Worm (Caenorhabditis elegans) whole organism, young adult: Measurements from ENCODE around the gene cav-1.

Source experiments
- B0336.3 ChIP-seq: fragments of 200-800 bp; sonication (Bioruptor generic); IDR thresholded peaks from 2 replicates; pipeline ENCODE4 v1.3.6; 2022; ENCODE audit warnings: missing genetic modification characterization, missing compliant biosample characterization
- C17E4.6 ChIP-seq: fragments of 200-800 bp; sonication (Bioruptor generic); IDR thresholded peaks from 2 replicates; pipeline ENCODE4 v1.3.6; 2022; ENCODE audit warnings: missing genetic modification reagents, missing genetic modification characterization, missing compliant biosample characterization
- F22D6.2 ChIP-seq: sonication (generic microtip); optimal IDR thresholded peaks from 2 replicates; lab custom pipeline; 2016; ENCODE audit warnings: mild to moderate bottlenecking, missing genetic modification characterization, missing compliant biosample characterization
- F33H1.4 ChIP-seq: fragments of 200-800 bp; sonication (Bioruptor generic); IDR thresholded peaks from 2 replicates; pipeline ENCODE4 v1.3.6; 2022; ENCODE audit warnings: missing genetic modification reagents, missing genetic modification characterization, missing compliant biosample characterization
- F37B4.10 ChIP-seq: fragments of 200-800 bp; sonication (Bioruptor generic); IDR thresholded peaks from 2 replicates; pipeline ENCODE4 v1.3.6; 2022; ENCODE audit warnings: missing genetic modification characterization, missing compliant biosample characterization
- F49E8.2 ChIP-seq: sonication (generic microtip); optimal IDR thresholded peaks from 3 replicates; lab custom pipeline; 2017; ENCODE audit warnings: missing genetic modification characterization, mild to moderate bottlenecking, missing compliant biosample characterization, antibody characterized with exemption, moderate library complexity; ENCODE audit not compliant: insufficient read depth
- T07F8.4 ChIP-seq: sonication (generic microtip); optimal IDR thresholded peaks from 2 replicates; lab custom pipeline; 2016; ENCODE audit warnings: mild to moderate bottlenecking, missing genetic modification characterization, moderate library complexity, missing compliant biosample characterization
- T26A5.8 ChIP-seq: sonication (generic microtip); optimal IDR thresholded peaks from 2 replicates; lab custom pipeline; 2016; ENCODE audit warnings: missing genetic modification characterization, missing compliant biosample characterization
- cebp-1 ChIP-seq, 2 experiments: fragments of 200-800 bp in 1 of 2; sonication (Bioruptor generic) in 1 of 2; sonication (generic microtip) in 1 of 2; IDR thresholded peaks in 1 of 2; optimal IDR thresholded peaks in 1 of 2; 2 replicates each; pipeline versions ENCODE4 v1.3.6 to Lab custom; 2017 to 2022; ENCODE audit warnings: missing compliant biosample characterization in 2 of 2, missing genetic modification characterization in 2 of 2, mild to moderate bottlenecking in 1 of 2, missing genetic modification reagents in 1 of 2, moderate library complexity in 1 of 2
- ceh-58 ChIP-seq: fragments of 200-800 bp; sonication (Bioruptor generic); IDR thresholded peaks from 2 replicates; pipeline ENCODE4 v1.3.6; 2022; ENCODE audit warnings: missing genetic modification characterization, missing compliant biosample characterization
- dox-1 ChIP-seq: fragments of 200-800 bp; sonication (Bioruptor generic); IDR thresholded peaks from 2 replicates; pipeline ENCODE4 v1.3.6; 2022; ENCODE audit warnings: missing genetic modification reagents, missing genetic modification characterization, missing compliant biosample characterization
- hmg-1.2 ChIP-seq: fragments of 200-800 bp; sonication (Bioruptor generic); IDR thresholded peaks from 2 replicates; pipeline ENCODE4 v1.3.6; 2022; ENCODE audit warnings: missing genetic modification reagents, missing genetic modification characterization, missing compliant biosample characterization
- lin-35 ChIP-seq, 3 experiments: fragments of 150-350 bp in 2 of 3; sonication (generic microtip) in 1 of 3; optimal IDR thresholded peaks; 2 replicates each; lab custom pipeline; 2014 to 2018; ENCODE audit warnings: missing biosample characterization in 3 of 3, missing genetic modification characterization in 3 of 3, missing genetic modification reagents in 3 of 3
- lin-40 ChIP-seq: sonication (generic microtip); optimal IDR thresholded peaks from 2 replicates; lab custom pipeline; 2016; ENCODE audit warnings: missing genetic modification characterization, mild to moderate bottlenecking, missing compliant biosample characterization, missing genotype, missing genetic modification reagents
- mcd-1 ChIP-seq: fragments of 200-800 bp; sonication (Bioruptor generic); IDR thresholded peaks from 2 replicates; pipeline ENCODE4 v1.3.6; 2022; ENCODE audit warnings: missing genetic modification reagents, missing genetic modification characterization, missing compliant biosample characterization
- nfya-2 ChIP-seq: fragments of 200-800 bp; sonication (Bioruptor generic); IDR thresholded peaks from 2 replicates; pipeline ENCODE4 v1.3.6; 2022; ENCODE audit warnings: missing genetic modification reagents, missing genetic modification characterization, missing compliant biosample characterization
- nfyb-1 ChIP-seq: fragments of 200-800 bp; sonication (Bioruptor generic); IDR thresholded peaks from 2 replicates; pipeline ENCODE4 v1.3.6; 2022; ENCODE audit warnings: missing genetic modification reagents, missing genetic modification characterization, missing compliant biosample characterization
- nhr-27 ChIP-seq: fragments of 200-800 bp; sonication (Bioruptor generic); optimal IDR thresholded peaks from 2 replicates; lab custom pipeline; 2018; ENCODE audit warnings: mild to moderate bottlenecking, missing genetic modification characterization, moderate library complexity, missing compliant biosample characterization
- nhr-80 ChIP-seq: sonication (generic microtip); optimal IDR thresholded peaks from 2 replicates; lab custom pipeline; 2016; ENCODE audit warnings: missing genetic modification characterization, missing compliant biosample characterization
- nhr-90 ChIP-seq: sonication (generic microtip); optimal IDR thresholded peaks from 2 replicates; lab custom pipeline; 2016; ENCODE audit warnings: missing genotype, mild to moderate bottlenecking, missing genetic modification characterization, missing compliant biosample characterization
- rpc-1 ChIP-seq, 2 experiments: fragments of 150-350 bp in 1 of 2; sonication (generic microtip) in 1 of 2; optimal IDR thresholded peaks; 2 replicates each; lab custom pipeline; 2014 to 2018; ENCODE audit warnings: missing biosample characterization in 1 of 2, missing genetic modification characterization in 1 of 2, missing genetic modification reagents in 1 of 2, missing genotype in 1 of 2
- sea-2 ChIP-seq: fragments of 200-800 bp; sonication (Bioruptor generic); IDR thresholded peaks from 2 replicates; pipeline ENCODE4 v1.3.6; 2022; ENCODE audit warnings: missing genetic modification characterization, missing compliant biosample characterization
- snpc-3.4 ChIP-seq: sonication (generic microtip); optimal IDR thresholded peaks from 2 replicates; lab custom pipeline; 2017; ENCODE audit warnings: missing genetic modification characterization, mild to moderate bottlenecking, missing compliant biosample characterization, antibody characterized with exemption, moderate library complexity, missing genotype, missing genetic modification reagents
- snpc-4 ChIP-seq, 5 experiments: fragments of 150-350 bp in 1 of 5; sonication (generic microtip) in 4 of 5; optimal IDR thresholded peaks; 2 replicates each; lab custom pipeline; 2014 to 2018; ENCODE audit warnings: missing genetic modification characterization in 5 of 5, missing biosample characterization in 3 of 5, antibody characterized with exemption in 2 of 5, mild to moderate bottlenecking in 2 of 5, missing compliant biosample characterization in 2 of 5, missing genotype in 2 of 5, moderate library complexity in 2 of 5, missing genetic modification reagents in 1 of 5
- tbp1 ChIP-seq: fragments of 200-800 bp; sonication (Bioruptor generic); optimal IDR thresholded peaks from 2 replicates; lab custom pipeline; 2018; ENCODE audit warnings: mild to moderate bottlenecking, missing genetic modification characterization, missing compliant biosample characterization
- unc-130 ChIP-seq: sonication (generic microtip); optimal IDR thresholded peaks from 2 replicates; lab custom pipeline; 2016; ENCODE audit warnings: missing genetic modification reagents, missing genetic modification characterization, missing compliant biosample characterization
- ztf-22 ChIP-seq: fragments of 200-800 bp; sonication (Bioruptor generic); optimal IDR thresholded peaks from 2 replicates; lab custom pipeline; 2018; ENCODE audit warnings: mild to moderate bottlenecking, missing genetic modification characterization, moderate library complexity, missing compliant biosample characterization
- ztf-26 ChIP-seq: sonication (generic microtip); optimal IDR thresholded peaks from 2 replicates; lab custom pipeline; 2017; ENCODE audit warnings: missing genetic modification characterization, missing compliant biosample characterization
- ztf-6 ChIP-seq: fragments of 200-800 bp; sonication (Bioruptor generic); IDR thresholded peaks from 2 replicates; pipeline ENCODE4 v1.3.6; 2022; ENCODE audit warnings: missing genetic modification reagents, missing genetic modification characterization, missing compliant biosample characterization

Gene cav-1

ce11 chrIV:9746762-9747161 is 25.5 kb upstream of the cav-1 start, which contains the start of gene C28D4.5:
Gene C28D4.5 (minus strand): TSS chrIV:9746862.
- TF ChIP-seq nhr-27 (no peak), mcd-1 (GFP tag; lab: Robert Waterston, UW) (no peak), F49E8.2 (tag; lab: Kevin White, UChicago) (no peak), lin-40 (tag; lab: Kevin White, UChicago) (no peak)

ce11 chrIV:9748342-9748741 is 24.0 kb upstream of the cav-1 start, which contains the start of gene C28D4.8:
Gene C28D4.8 (minus strand): TSS chrIV:9748442.
- TF ChIP-seq ztf-26 = no peak
- TF ChIP-seq, all 124 proteins: peak for 0

ce11 chrIV:9755713-9756112 is 16.6 kb upstream of the cav-1 start:
- no peak for TF ChIP-seq F33H1.4 (GFP tag; lab: Robert Waterston, UW)
- TF ChIP-seq ztf-6 (GFP tag; lab: Robert Waterston, UW) = no peak
- TF ChIP-seq snpc-3.4 (tag; lab: Kevin White, UChicago) = no peak
- TF ChIP-seq nfya-2 (GFP tag; lab: Robert Waterston, UW) = no peak
- no peak for TF ChIP-seq rpc-1 (optimal IDR thresholded peaks at IDR 0.05; lab: Kevin White, UChicago)
- no peak for TF ChIP-seq rpc-1 (tag; optimal IDR thresholded peaks at IDR 0.05; lab: Kevin White, UChicago)

- TF ChIP-seq C17E4.6 (GFP tag; lab: Robert Waterston, UW) (no peak), dox-1 (GFP tag; lab: Robert Waterston, UW) (no peak), T07F8.4 (tag; lab: Kevin White, UChicago) (no peak), nhr-80 (peak; percentile 81), nhr-90 (tag; lab: Kevin White, UChicago) (no peak), F22D6.2 (tag; lab: Kevin White, UChicago) (no peak), snpc-4 (GFP tag; optimal IDR thresholded peaks at IDR 0.05; lab: Kevin White, UChicago) (no peak), snpc-4 (tag; optimal IDR thresholded peaks at IDR 0.05; lab: Kevin White, UChicago) (peak in 1 of 4 experiments; percentile 13), ztf-22 (GFP tag; lab: Kevin White, UChicago) (no peak), nfyb-1 (GFP tag; lab: Robert Waterston, UW) (no peak), tbp1 (GFP tag; lab: Kevin White, UChicago) (no peak), B0336.3 (no peak), hmg-1.2 (GFP tag; lab: Robert Waterston, UW) (peak; percentile 67; the same call in 1 of the 2 replicates)
Measured at ce11 chrIV:9756647-9757424, 15.5 kb upstream of the cav-1 start.

- TF ChIP-seq cebp-1 (GFP tag; IDR thresholded peaks at IDR 0.05; lab: Robert Waterston, UW) (no peak), cebp-1 (tag; optimal IDR thresholded peaks at IDR 0.05; lab: Kevin White, UChicago) (no peak), lin-35 (GFP tag; optimal IDR thresholded peaks at IDR 0.05; lab: Kevin White, UChicago) (no peak), F37B4.10 (GFP tag; lab: Robert Waterston, UW) (no peak), unc-130 (GFP tag; lab: Kevin White, UChicago) (no peak), F49E8.2 (tag; lab: Kevin White, UChicago) (no peak), T26A5.8 (tag; lab: Kevin White, UChicago) (no peak), ceh-58 (no peak), sea-2 (GFP tag; lab: Robert Waterston, UW) (no peak)
Measured at ce11 chrIV:9757425-9757740, 14.9 kb upstream of the cav-1 start, which contains the start of gene nhr-97. Gene nhr-97 (plus strand): TSS chrIV:9757641.
